Fruit fly (Drosophila melanogaster): Measurements from ENCODE around the gene CG46459.

CG46459 gene

DNA sequence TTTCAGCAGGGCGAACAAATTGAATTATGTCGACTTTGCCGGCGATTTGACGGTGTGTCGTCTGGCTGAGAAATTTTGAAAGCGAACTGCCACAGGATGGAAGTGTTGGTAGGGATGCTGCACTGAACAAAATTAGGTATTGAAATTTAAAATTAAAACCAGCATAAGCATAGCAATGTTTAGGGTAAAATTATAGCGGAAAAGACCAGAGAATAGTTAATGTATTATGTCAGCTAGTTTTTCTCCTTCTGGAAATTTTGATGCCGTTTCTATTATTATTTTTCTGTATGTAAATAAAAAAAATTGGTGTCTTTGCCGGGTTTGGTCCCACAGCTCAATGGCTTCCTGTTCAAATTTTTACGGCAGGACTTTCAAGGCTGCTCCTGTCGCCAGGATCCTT is 30.3 kb downstream of the CG46459 start:
- TF ChIP-seq CG6854 (GFP tag; optimal IDR thresholded peaks at IDR 0.05) = no peak
- TF ChIP-seq CG6163 (GFP tag; IDR thresholded peaks at IDR 0.05) = no peak
- no peak for TF ChIP-seq CG3919 (GFP tag; optimal IDR thresholded peaks at IDR 0.05)
- no peak for TF ChIP-seq Lpt (GFP tag; optimal IDR thresholded peaks at IDR 0.05)
- no peak for TF ChIP-seq svp (GFP tag)
- no peak for TF ChIP-seq Smox (GFP tag; optimal IDR thresholded peaks at IDR 0.05)
- TF ChIP-seq topi (GFP tag; optimal IDR thresholded peaks at IDR 0.05) = no peak
- TF ChIP-seq CG16779 (tag; optimal IDR thresholded peaks at IDR 0.05) = no peak
- no peak for TF ChIP-seq net (GFP tag; optimal IDR thresholded peaks at IDR 0.05)
- TF ChIP-seq fd59A (GFP tag; optimal IDR thresholded peaks at IDR 0.05) = no peak
- no peak for TF ChIP-seq Hr4 (GFP tag; optimal IDR thresholded peaks at IDR 0.05)
- no peak for TF ChIP-seq fd85E (GFP tag; optimal IDR thresholded peaks at IDR 0.05)
- TF ChIP-seq CG15336 (GFP tag; IDR thresholded peaks at IDR 0.05) = no peak
- no peak for TF ChIP-seq CG34406 (GFP tag; optimal IDR thresholded peaks at IDR 0.05)
- TF ChIP-seq eg (GFP tag; IDR thresholded peaks at IDR 0.05) = no peak
- no peak for TF ChIP-seq spab (GFP tag; optimal IDR thresholded peaks at IDR 0.05)
- TF ChIP-seq CG4318 (GFP tag; optimal IDR thresholded peaks at IDR 0.05) = no peak

DNA sequence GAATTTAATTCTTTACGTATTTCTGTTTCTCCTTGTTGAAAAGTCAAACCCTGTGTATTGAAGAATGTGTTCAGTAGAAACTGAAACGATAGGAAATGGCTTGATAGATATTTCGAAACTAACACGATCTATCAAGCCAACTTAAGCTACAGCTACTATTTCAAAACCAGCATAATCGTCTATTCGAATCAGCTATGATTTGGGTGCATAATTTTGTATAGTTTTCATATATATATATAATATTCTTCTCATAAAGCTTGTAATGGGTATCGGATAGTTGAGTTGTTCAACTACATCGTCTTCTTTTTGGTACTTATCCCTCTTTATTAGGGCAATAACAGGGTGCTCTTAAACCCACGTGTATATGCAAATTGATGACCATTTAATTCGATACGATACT is 39.4 kb downstream of the CG46459 start, which contains the start of gene tomboy20:
Gene tomboy20, minus strand, starts transcription at position 101 of the 400 bp plus-strand sequence.
- no peak for TF ChIP-seq achi (GFP tag; optimal IDR thresholded peaks at IDR 0.05)
- TF ChIP-seq Eip78C (GFP tag) = no peak
- TF ChIP-seq Sox102F (GFP tag; optimal IDR thresholded peaks at IDR 0.05) = no peak
- no peak for TF ChIP-seq salr (GFP tag; optimal IDR thresholded peaks at IDR 0.05)
- TF ChIP-seq topi (GFP tag; optimal IDR thresholded peaks at IDR 0.05) = no peak
- TF ChIP-seq Met (GFP tag; optimal IDR thresholded peaks at IDR 0.05) = no peak
- no peak for TF ChIP-seq CG6808 (GFP tag; optimal IDR thresholded peaks at IDR 0.05)
- TF ChIP-seq Gug (GFP tag; IDR thresholded peaks at IDR 0.05) = no peak
- TF ChIP-seq CG6792 (GFP tag; optimal IDR thresholded peaks at IDR 0.05) = no peak
- TF ChIP-seq spab (GFP tag; optimal IDR thresholded peaks at IDR 0.05) = no peak
- TF ChIP-seq Ets96B (tag; optimal IDR thresholded peaks at IDR 0.05) = no peak
- no peak for TF ChIP-seq CG11762 (GFP tag; optimal IDR thresholded peaks at IDR 0.05; ENCODE audit: insufficient read depth)
- no peak for TF ChIP-seq CG7368 (GFP tag; optimal IDR thresholded peaks at IDR 0.05)
- TF ChIP-seq CG11902 (GFP tag; optimal IDR thresholded peaks at IDR 0.05) = no peak

DNA sequence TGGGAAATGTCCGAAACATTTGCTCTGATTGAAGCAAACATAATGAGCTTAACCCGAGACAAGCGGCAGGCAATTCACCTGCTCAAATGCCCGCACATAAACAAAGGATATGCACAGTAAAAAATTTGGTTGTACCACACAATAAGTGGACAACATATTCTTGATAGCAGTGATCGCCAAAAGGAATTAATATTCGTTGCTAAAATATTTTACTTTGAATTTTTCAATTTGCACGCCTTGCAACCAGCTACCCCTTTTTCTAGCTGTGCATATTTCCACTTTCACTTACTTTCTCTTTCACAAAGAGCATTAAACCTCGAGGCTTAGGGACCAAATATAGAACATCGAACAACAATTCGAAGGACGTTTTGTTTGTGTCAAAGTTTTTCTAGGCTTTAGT is 51.2 kb downstream of the CG46459 start:
- TF ChIP-seq fd59A (GFP tag; optimal IDR thresholded peaks at IDR 0.05) = no peak
- no peak for TF ChIP-seq CG1621 (tag; optimal IDR thresholded peaks at IDR 0.05)
- TF ChIP-seq CG32006 (GFP tag; optimal IDR thresholded peaks at IDR 0.05) = peak; percentile 9
- peak; percentile 10 for TF ChIP-seq Hr39 (GFP tag; optimal IDR thresholded peaks at IDR 0.05)
- TF ChIP-seq svp (GFP tag) = peak; percentile 42
- TF ChIP-seq CG11902 (GFP tag; optimal IDR thresholded peaks at IDR 0.05) = no peak

Measured in whole organism, prepupa.